Worm (Caenorhabditis elegans) whole organism, young adult: ENCODE results near the gene mtre-1.

ENCODE experiments used
- B0019.2 ChIP-seq: fragments of 200-800 bp; sonication (Bioruptor generic); conservative IDR thresholded peaks from 2 replicates; pipeline ENCODE4 v1.3.6; 2022; ENCODE audit warnings: missing genetic modification reagents, missing genetic modification characterization, missing compliant biosample characterization
- F33H1.4 ChIP-seq: fragments of 200-800 bp; sonication (Bioruptor generic); IDR thresholded peaks from 2 replicates; pipeline ENCODE4 v1.3.6; 2022; ENCODE audit warnings: missing genetic modification reagents, missing genetic modification characterization, missing compliant biosample characterization
- ZK185.1 ChIP-seq: sonication (generic microtip); optimal IDR thresholded peaks from 2 replicates; lab custom pipeline; 2016; ENCODE audit warnings: mild to moderate bottlenecking, missing genetic modification characterization, missing compliant biosample characterization; ENCODE audit not compliant: poor library complexity, severe bottlenecking
- atf-7 ChIP-seq: sonication (generic microtip); optimal IDR thresholded peaks from 2 replicates; lab custom pipeline; 2017; ENCODE audit warnings: mild to moderate bottlenecking, missing genetic modification characterization, missing compliant biosample characterization
- snpc-1.3 ChIP-seq: sonication (generic microtip); optimal IDR thresholded peaks from 2 replicates; lab custom pipeline; 2017; ENCODE audit warnings: missing genetic modification characterization, mild to moderate bottlenecking, missing compliant biosample characterization, antibody characterized with exemption, moderate library complexity, missing genotype, missing genetic modification reagents; ENCODE audit not compliant: insufficient read depth

ce11 chrII:8058769-8059168 lies 8.4 kb upstream of the mtre-1 start, which contains the start of gene T05H10.8:
- TF ChIP-seq F33H1.4 (GFP tag; lab: Robert Waterston, UW) = no peak
- no peak for TF ChIP-seq ZK185.1 (tag; lab: Kevin White, UChicago)
- TF ChIP-seq snpc-1.3 (tag; lab: Kevin White, UChicago) = no peak
- no peak for TF ChIP-seq B0019.2 (GFP tag; lab: Robert Waterston, UW)
- TF ChIP-seq atf-7 = no peak
